Worm (Caenorhabditis elegans): ENCODE results near the gene F07C3.16.

F07C3.16 gene

DNA sequence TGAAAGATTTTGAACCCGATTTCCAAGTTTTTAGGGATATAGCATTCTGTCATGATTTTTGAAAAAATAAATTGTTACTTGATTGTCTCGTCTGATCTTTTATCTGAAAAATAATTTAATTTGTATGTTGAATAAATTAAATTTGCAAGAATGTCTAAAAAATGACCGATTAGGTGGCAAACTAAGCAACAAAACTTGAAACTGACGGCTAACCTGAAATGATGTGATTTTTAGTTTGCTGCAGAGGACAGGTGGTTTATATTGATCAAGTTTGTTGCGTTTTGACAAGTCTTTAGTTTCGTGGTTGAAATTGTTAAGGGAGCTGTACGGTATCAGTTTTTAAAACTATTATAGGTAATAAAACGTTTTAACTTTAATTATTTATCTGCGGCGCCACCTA, at the start of gene F07C3.16:
TSS of gene F07C3.16 (minus strand) at position 101 of the 400 bp plus-strand sequence.
- TF ChIP-seq hlh-1 (tag; optimal IDR thresholded peaks at IDR 0.05) (no peak), mls-2 (tag; optimal IDR thresholded peaks at IDR 0.05) (no peak), ceh-83 (GFP tag; optimal IDR thresholded peaks at IDR 0.05) (no peak), sem-2 (GFP tag; optimal IDR thresholded peaks at IDR 0.05) (no peak), unc-39 (tag; optimal IDR thresholded peaks at IDR 0.05) (no peak), nhr-12 (tag; optimal IDR thresholded peaks at IDR 0.05) (no peak), unc-62 (GFP tag; optimal IDR thresholded peaks at IDR 0.05) (no peak), pha-4 (tag; optimal IDR thresholded peaks at IDR 0.05) (no peak), M03D4.4 (tag; optimal IDR thresholded peaks at IDR 0.05) (no peak), nhr-76 (tag; optimal IDR thresholded peaks at IDR 0.05) (no peak), unc-120 (tag; optimal IDR thresholded peaks at IDR 0.05; ENCODE audit: poor library complexity, severe bottlenecking) (no peak), blmp-1 (tag; optimal IDR thresholded peaks at IDR 0.05) (no peak)

DNA sequence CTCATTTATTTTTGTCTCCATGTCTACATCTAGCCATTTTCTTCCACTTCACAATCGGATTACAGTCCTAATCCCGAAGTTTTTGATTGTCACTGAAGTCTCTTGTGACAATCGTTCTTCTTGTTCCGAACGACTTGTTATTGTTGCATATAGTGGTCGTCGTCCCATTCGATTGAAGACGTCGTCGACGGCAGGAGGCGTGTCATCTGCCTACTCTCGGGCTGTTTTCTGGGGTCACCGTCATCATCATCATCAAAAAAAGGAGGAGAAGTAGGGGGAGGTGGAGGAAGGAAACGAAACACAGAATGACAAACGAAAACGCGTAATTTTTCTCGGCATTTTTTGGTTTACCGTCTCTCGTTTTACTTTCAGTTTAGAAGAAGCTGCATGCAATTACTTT, 47.7 kb upstream of the F07C3.16 start, which contains the start of gene F44A2.3:
TSS of gene F44A2.3 (plus strand) at position 301 of the 400 bp plus-strand sequence.
- TF ChIP-seq mab-5 (tag; optimal IDR thresholded peaks at IDR 0.05): no peak
- no peak for TF ChIP-seq elt-3 (tag; optimal IDR thresholded peaks at IDR 0.05)
- TF ChIP-seq unc-62 (GFP tag; optimal IDR thresholded peaks at IDR 0.05): no peak
- no peak for TF ChIP-seq ces-1 (GFP tag; optimal IDR thresholded peaks at IDR 0.05)
- no peak for TF ChIP-seq ceh-39 (tag; optimal IDR thresholded peaks at IDR 0.05)
- TF ChIP-seq ceh-83 (GFP tag; optimal IDR thresholded peaks at IDR 0.05): no peak
- TF ChIP-seq nhr-237 (tag; optimal IDR thresholded peaks at IDR 0.05): no peak
- TF ChIP-seq mep-1 (tag; optimal IDR thresholded peaks at IDR 0.05): no peak
- TF ChIP-seq cnd-1 (tag; optimal IDR thresholded peaks at IDR 0.05): no peak
- no peak for TF ChIP-seq nhr-28 (tag; optimal IDR thresholded peaks at IDR 0.05)
- no peak for TF ChIP-seq zip-8 (tag; optimal IDR thresholded peaks at IDR 0.05)
- no peak for TF ChIP-seq nhr-76 (tag; optimal IDR thresholded peaks at IDR 0.05)
- TF ChIP-seq unc-39 (tag; optimal IDR thresholded peaks at IDR 0.05): no peak
- TF ChIP-seq sem-2 (GFP tag; optimal IDR thresholded peaks at IDR 0.05): no peak
- no peak for TF ChIP-seq unc-120 (tag; optimal IDR thresholded peaks at IDR 0.05; ENCODE audit: poor library complexity, severe bottlenecking)
- no peak for TF ChIP-seq snpc-4 (tag; optimal IDR thresholded peaks at IDR 0.05)
- no peak for TF ChIP-seq mls-2 (tag; optimal IDR thresholded peaks at IDR 0.05)

DNA sequence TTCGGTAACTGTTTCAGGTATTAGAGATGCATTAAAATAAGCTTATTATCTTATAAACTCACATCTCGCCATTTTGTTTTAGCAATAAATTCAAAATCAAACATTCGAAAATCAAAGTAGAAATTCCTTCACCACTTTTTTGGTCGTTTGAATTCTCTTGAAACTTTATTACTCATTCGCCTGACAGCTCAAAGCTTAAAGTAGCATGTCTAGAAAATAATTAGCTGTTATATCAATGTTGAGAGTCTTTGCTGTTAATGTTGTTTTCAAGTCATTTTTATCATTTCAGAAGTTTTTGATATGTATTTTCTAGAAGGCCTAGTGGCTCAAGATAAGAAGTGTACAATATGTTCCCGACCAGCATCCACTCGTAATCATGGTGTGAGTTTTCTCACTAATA, 45.7 kb upstream of the F07C3.16 start, which contains the start of gene nhr-39:
TSS of gene nhr-39 (plus strand) at position 301 of the 400 bp plus-strand sequence.
- TF ChIP-seq flh-1 (GFP tag; optimal IDR thresholded peaks at IDR 0.05): no peak
- TF ChIP-seq pha-4 (tag; optimal IDR thresholded peaks at IDR 0.05): no peak
- TF ChIP-seq drap-1 (GFP tag; optimal IDR thresholded peaks at IDR 0.05): no peak
- TF ChIP-seq ztf-11 (tag; optimal IDR thresholded peaks at IDR 0.05): no peak
- no peak for TF ChIP-seq nhr-76 (tag; optimal IDR thresholded peaks at IDR 0.05)
- TF ChIP-seq M03D4.4 (tag; optimal IDR thresholded peaks at IDR 0.05): no peak
- no peak for TF ChIP-seq lin-13 (tag; optimal IDR thresholded peaks at IDR 0.05)
- no peak for TF ChIP-seq ceh-83 (GFP tag; optimal IDR thresholded peaks at IDR 0.05)
- TF ChIP-seq lin-32 (GFP tag; optimal IDR thresholded peaks at IDR 0.05): no peak
- no peak for TF ChIP-seq nhr-2 (tag; optimal IDR thresholded peaks at IDR 0.05)
- no peak for TF ChIP-seq ham-2 (GFP tag; optimal IDR thresholded peaks at IDR 0.05)
- no peak for TF ChIP-seq unc-120 (tag; optimal IDR thresholded peaks at IDR 0.05; ENCODE audit: poor library complexity, severe bottlenecking)
- TF ChIP-seq mep-1 (tag; optimal IDR thresholded peaks at IDR 0.05): no peak
- TF ChIP-seq sptf-1 (tag; optimal IDR thresholded peaks at IDR 0.05): no peak
- TF ChIP-seq unc-62 (GFP tag; optimal IDR thresholded peaks at IDR 0.05): no peak

DNA sequence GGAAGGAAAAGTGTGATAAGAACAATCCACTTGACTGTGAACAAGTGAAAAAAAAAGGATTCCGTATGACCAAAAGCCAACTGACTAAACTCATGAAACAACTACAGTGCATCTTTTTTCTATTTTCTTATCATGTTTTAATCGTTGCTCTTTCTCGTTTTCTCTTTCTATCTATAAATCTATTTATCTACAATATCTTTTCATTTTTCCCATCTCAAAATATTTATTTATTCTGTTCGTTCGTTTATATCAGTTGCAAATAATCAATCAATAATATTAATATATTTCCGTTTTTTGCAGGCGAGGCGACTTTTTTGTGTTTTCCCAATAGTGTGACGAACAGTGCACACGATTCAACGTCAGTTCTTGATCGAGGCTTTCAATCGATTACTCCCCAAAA, 40.0 kb upstream of the F07C3.16 start, which contains the start of gene F44A2.5:
TSS of gene F44A2.5 (plus strand) at position 301 of the 400 bp plus-strand sequence.
- TF ChIP-seq lin-32 (GFP tag; optimal IDR thresholded peaks at IDR 0.05) (no peak), nhr-12 (tag; optimal IDR thresholded peaks at IDR 0.05) (no peak), cnd-1 (tag; optimal IDR thresholded peaks at IDR 0.05) (no peak), nhr-2 (tag; optimal IDR thresholded peaks at IDR 0.05) (no peak), pha-4 (tag; optimal IDR thresholded peaks at IDR 0.05) (no peak), ces-1 (GFP tag; optimal IDR thresholded peaks at IDR 0.05) (no peak), elt-1 (tag; optimal IDR thresholded peaks at IDR 0.05; ENCODE audit: borderline replicate concordance, insufficient read depth) (no peak), lsy-2 (tag; optimal IDR thresholded peaks at IDR 0.05) (no peak), ham-2 (GFP tag; optimal IDR thresholded peaks at IDR 0.05) (no peak), mab-5 (tag; optimal IDR thresholded peaks at IDR 0.05) (no peak), unc-120 (tag; optimal IDR thresholded peaks at IDR 0.05; ENCODE audit: poor library complexity, severe bottlenecking) (no peak), snpc-4 (tag; optimal IDR thresholded peaks at IDR 0.05) (no peak), flh-1 (GFP tag; optimal IDR thresholded peaks at IDR 0.05) (no peak), hlh-1 (tag; optimal IDR thresholded peaks at IDR 0.05) (no peak), tbx-8 (GFP tag; optimal IDR thresholded peaks at IDR 0.05) (no peak), mls-2 (tag; optimal IDR thresholded peaks at IDR 0.05) (no peak), nhr-28 (tag; optimal IDR thresholded peaks at IDR 0.05) (no peak)

Measured in whole organism, mixed stage, embryonic.